Worm (Caenorhabditis elegans) whole organism, young adult: Measurements from ENCODE around the gene C27B7.5.
A peak's percentile ranks its signal among the peaks of the same experiment; 100 is the strongest.

Experiments
- B0019.2 ChIP-seq: fragments of 200-800 bp; sonication (Bioruptor generic); conservative IDR thresholded peaks from 2 replicates; pipeline ENCODE4 v1.3.6; 2022; ENCODE audit warnings: missing genetic modification reagents, missing genetic modification characterization, missing compliant biosample characterization
- B0336.3 ChIP-seq: fragments of 200-800 bp; sonication (Bioruptor generic); IDR thresholded peaks from 2 replicates; pipeline ENCODE4 v1.3.6; 2022; ENCODE audit warnings: missing genetic modification characterization, missing compliant biosample characterization
- F23B12.7 ChIP-seq: sonication (generic microtip); optimal IDR thresholded peaks from 2 replicates; lab custom pipeline; 2017; ENCODE audit warnings: missing genetic modification characterization, mild to moderate bottlenecking, missing compliant biosample characterization, antibody characterized with exemption, moderate library complexity; ENCODE audit not compliant: insufficient read depth
- F33H1.4 ChIP-seq: fragments of 200-800 bp; sonication (Bioruptor generic); IDR thresholded peaks from 2 replicates; pipeline ENCODE4 v1.3.6; 2022; ENCODE audit warnings: missing genetic modification reagents, missing genetic modification characterization, missing compliant biosample characterization
- F49E8.2 ChIP-seq: sonication (generic microtip); optimal IDR thresholded peaks from 3 replicates; lab custom pipeline; 2017; ENCODE audit warnings: missing genetic modification characterization, mild to moderate bottlenecking, missing compliant biosample characterization, antibody characterized with exemption, moderate library complexity; ENCODE audit not compliant: insufficient read depth
- K12H6.12 ChIP-seq: fragments of 200-800 bp; sonication (Bioruptor generic); optimal IDR thresholded peaks from 2 replicates; lab custom pipeline; 2018; ENCODE audit warnings: mild to moderate bottlenecking, missing genetic modification characterization, missing compliant biosample characterization
- Y53G8AR.9 ChIP-seq: fragments of 200-800 bp; sonication (Bioruptor generic); conservative IDR thresholded peaks from 2 replicates; pipeline ENCODE4 v1.3.6; 2022; ENCODE audit warnings: missing genetic modification reagents, missing genetic modification characterization, missing compliant biosample characterization
- Y67H2A.10 ChIP-seq: fragments of 200-800 bp; sonication (Bioruptor generic); conservative IDR thresholded peaks from 2 replicates; pipeline ENCODE4 v1.3.6; 2022; ENCODE audit warnings: missing genetic modification reagents, missing genetic modification characterization, missing compliant biosample characterization
- Y95B8A.8 ChIP-seq: fragments of 200-800 bp; sonication (Bioruptor generic); IDR thresholded peaks from 2 replicates; pipeline ENCODE4 v1.3.6; 2022; ENCODE audit warnings: missing genetic modification reagents, missing genetic modification characterization, missing compliant biosample characterization
- ZK185.1 ChIP-seq: sonication (generic microtip); optimal IDR thresholded peaks from 2 replicates; lab custom pipeline; 2016; ENCODE audit warnings: mild to moderate bottlenecking, missing genetic modification characterization, missing compliant biosample characterization; ENCODE audit not compliant: poor library complexity, severe bottlenecking
- ama-1 ChIP-seq, 3 experiments: fragments of 150-350 bp in 1 of 3; sonication (generic microtip) in 2 of 3; optimal IDR thresholded peaks; 2 replicates each; lab custom pipeline; 2014 to 2018; ENCODE audit warnings: missing biosample characterization in 2 of 3, missing genetic modification characterization in 2 of 3, missing genetic modification reagents in 2 of 3
- aptf-3 ChIP-seq: fragments of 200-800 bp; sonication (Bioruptor generic); IDR thresholded peaks from 2 replicates; pipeline ENCODE4 v1.3.6; 2022; ENCODE audit warnings: missing genetic modification characterization, missing compliant biosample characterization
- atf-7 ChIP-seq: sonication (generic microtip); optimal IDR thresholded peaks from 2 replicates; lab custom pipeline; 2017; ENCODE audit warnings: mild to moderate bottlenecking, missing genetic modification characterization, missing compliant biosample characterization
- attf-3 ChIP-seq: fragments of 200-800 bp; sonication (Bioruptor generic); conservative IDR thresholded peaks from 2 replicates; pipeline ENCODE4 v1.3.6; 2022; ENCODE audit warnings: missing genetic modification reagents, missing genetic modification characterization, missing compliant biosample characterization
- attf-5 ChIP-seq: fragments of 200-800 bp; sonication (Bioruptor generic); optimal IDR thresholded peaks from 2 replicates; lab custom pipeline; 2018; ENCODE audit warnings: mild to moderate bottlenecking, missing genetic modification characterization, missing compliant biosample characterization
- cebp-1 ChIP-seq, 2 experiments: fragments of 200-800 bp in 1 of 2; sonication (Bioruptor generic) in 1 of 2; sonication (generic microtip) in 1 of 2; IDR thresholded peaks in 1 of 2; optimal IDR thresholded peaks in 1 of 2; 2 replicates each; pipeline versions ENCODE4 v1.3.6 to Lab custom; 2017 to 2022; ENCODE audit warnings: missing compliant biosample characterization in 2 of 2, missing genetic modification characterization in 2 of 2, mild to moderate bottlenecking in 1 of 2, missing genetic modification reagents in 1 of 2, moderate library complexity in 1 of 2
- cebp-2 ChIP-seq: fragments of 200-800 bp; sonication (Bioruptor generic); IDR thresholded peaks from 2 replicates; pipeline ENCODE4 v1.3.6; 2022; ENCODE audit warnings: missing genetic modification characterization, missing compliant biosample characterization
- ceh-100 ChIP-seq: fragments of 200-800 bp; sonication (Bioruptor generic); IDR thresholded peaks from 2 replicates; pipeline ENCODE4 v1.3.6; 2022; ENCODE audit warnings: missing genetic modification reagents, missing genetic modification characterization, missing compliant biosample characterization
- ceh-27 ChIP-seq: fragments of 200-800 bp; sonication (Bioruptor generic); optimal IDR thresholded peaks from 2 replicates; lab custom pipeline; 2018; ENCODE audit warnings: mild to moderate bottlenecking, missing genetic modification characterization, moderate library complexity, missing compliant biosample characterization
- ceh-91 ChIP-seq: fragments of 200-800 bp; sonication (Bioruptor generic); IDR thresholded peaks from 2 replicates; pipeline ENCODE4 v1.3.6; 2022; ENCODE audit warnings: missing genetic modification reagents, missing genetic modification characterization, missing compliant biosample characterization
- chd-7 ChIP-seq: sonication (generic microtip); optimal IDR thresholded peaks from 2 replicates; lab custom pipeline; 2016; ENCODE audit warnings: mild to moderate bottlenecking, missing genetic modification characterization, moderate library complexity, missing compliant biosample characterization
- die-1 ChIP-seq: sonication (generic microtip); optimal IDR thresholded peaks from 2 replicates; lab custom pipeline; 2016; ENCODE audit warnings: missing genotype, mild to moderate bottlenecking, missing genetic modification characterization, missing compliant biosample characterization
- dpl-1 ChIP-seq: fragments of 150-350 bp; optimal IDR thresholded peaks from 2 replicates; lab custom pipeline; 2014; ENCODE audit warnings: missing biosample characterization, missing genetic modification reagents, missing genetic modification characterization
- egl-44 ChIP-seq: fragments of 200-800 bp; sonication (Bioruptor generic); IDR thresholded peaks from 2 replicates; pipeline ENCODE4 v1.3.6; 2022; ENCODE audit warnings: missing genetic modification reagents, missing genetic modification characterization, missing compliant biosample characterization
- ekl-4 ChIP-seq: fragments of 200-800 bp; sonication (Bioruptor generic); IDR thresholded peaks from 2 replicates; pipeline ENCODE4 v1.3.6; 2022; ENCODE audit warnings: missing genetic modification reagents, missing genetic modification characterization, missing compliant biosample characterization
- hrde-1 ChIP-seq: sonication (generic microtip); optimal IDR thresholded peaks from 2 replicates; lab custom pipeline; 2016; ENCODE audit warnings: missing genetic modification characterization, mild to moderate bottlenecking, missing compliant biosample characterization, moderate library complexity, missing genotype, missing genetic modification reagents, borderline replicate concordance
- lin-40 ChIP-seq: sonication (generic microtip); optimal IDR thresholded peaks from 2 replicates; lab custom pipeline; 2016; ENCODE audit warnings: missing genetic modification characterization, mild to moderate bottlenecking, missing compliant biosample characterization, missing genotype, missing genetic modification reagents
- lin-54 ChIP-seq: fragments of 200-800 bp; sonication (Bioruptor generic); optimal IDR thresholded peaks from 2 replicates; lab custom pipeline; 2018; ENCODE audit warnings: mild to moderate bottlenecking, missing genetic modification characterization, missing compliant biosample characterization
- lsl-1 ChIP-seq: fragments of 200-800 bp; sonication (Bioruptor generic); optimal IDR thresholded peaks from 2 replicates; lab custom pipeline; 2018; ENCODE audit warnings: mild to moderate bottlenecking, missing genetic modification characterization, moderate library complexity, missing compliant biosample characterization
- lsy-27 ChIP-seq: sonication (generic microtip); optimal IDR thresholded peaks from 2 replicates; lab custom pipeline; 2017; ENCODE audit warnings: missing genetic modification characterization, mild to moderate bottlenecking, missing compliant biosample characterization, antibody characterized with exemption, missing genotype, borderline replicate concordance; ENCODE audit not compliant: insufficient read depth
- madf-6 ChIP-seq: fragments of 200-800 bp; sonication (Bioruptor generic); IDR thresholded peaks from 2 replicates; pipeline ENCODE4 v1.3.6; 2022; ENCODE audit warnings: missing genetic modification reagents, missing genetic modification characterization, missing compliant biosample characterization
- mcd-1 ChIP-seq: fragments of 200-800 bp; sonication (Bioruptor generic); IDR thresholded peaks from 2 replicates; pipeline ENCODE4 v1.3.6; 2022; ENCODE audit warnings: missing genetic modification reagents, missing genetic modification characterization, missing compliant biosample characterization
- mel-28 ChIP-seq: sonication (generic microtip); optimal IDR thresholded peaks from 2 replicates; lab custom pipeline; 2016; ENCODE audit warnings: borderline replicate concordance, mild to moderate bottlenecking, missing genetic modification characterization, missing compliant biosample characterization
- mes-4 ChIP-seq: sonication (generic microtip); optimal IDR thresholded peaks from 2 replicates; lab custom pipeline; 2016; ENCODE audit warnings: missing genotype, missing genetic modification characterization, missing compliant biosample characterization
- pbrm-1 ChIP-seq: fragments of 200-800 bp; sonication (Bioruptor generic); IDR thresholded peaks from 2 replicates; pipeline ENCODE4 v1.3.6; 2022; ENCODE audit warnings: missing genetic modification reagents, missing genetic modification characterization, missing compliant biosample characterization
- rcor-1 ChIP-seq: fragments of 200-800 bp; sonication (Bioruptor generic); IDR thresholded peaks from 2 replicates; pipeline ENCODE4 v1.3.6; 2022; ENCODE audit warnings: missing genetic modification reagents, missing genetic modification characterization, missing compliant biosample characterization
- repo-1 ChIP-seq: sonication (generic microtip); optimal IDR thresholded peaks from 2 replicates; lab custom pipeline; 2017; ENCODE audit warnings: mild to moderate bottlenecking, missing genetic modification characterization, missing compliant biosample characterization
- sdz-38 ChIP-seq: sonication (generic microtip); optimal IDR thresholded peaks from 2 replicates; lab custom pipeline; 2016; ENCODE audit warnings: missing genotype, missing genetic modification characterization, missing compliant biosample characterization
- sea-2 ChIP-seq: fragments of 200-800 bp; sonication (Bioruptor generic); IDR thresholded peaks from 2 replicates; pipeline ENCODE4 v1.3.6; 2022; ENCODE audit warnings: missing genetic modification characterization, missing compliant biosample characterization
- snpc-1.3 ChIP-seq: sonication (generic microtip); optimal IDR thresholded peaks from 2 replicates; lab custom pipeline; 2017; ENCODE audit warnings: missing genetic modification characterization, mild to moderate bottlenecking, missing compliant biosample characterization, antibody characterized with exemption, moderate library complexity, missing genotype, missing genetic modification reagents; ENCODE audit not compliant: insufficient read depth
- tlf-1 ChIP-seq: fragments of 200-800 bp; sonication (Bioruptor generic); optimal IDR thresholded peaks from 2 replicates; lab custom pipeline; 2018; ENCODE audit warnings: mild to moderate bottlenecking, missing genetic modification characterization, missing compliant biosample characterization
- unc-130 ChIP-seq: sonication (generic microtip); optimal IDR thresholded peaks from 2 replicates; lab custom pipeline; 2016; ENCODE audit warnings: missing genetic modification reagents, missing genetic modification characterization, missing compliant biosample characterization
- ztf-18 ChIP-seq: sonication (generic microtip); optimal IDR thresholded peaks from 2 replicates; lab custom pipeline; 2016; ENCODE audit warnings: missing genotype, mild to moderate bottlenecking, missing genetic modification characterization, missing compliant biosample characterization

C27B7.5 gene

DNA sequence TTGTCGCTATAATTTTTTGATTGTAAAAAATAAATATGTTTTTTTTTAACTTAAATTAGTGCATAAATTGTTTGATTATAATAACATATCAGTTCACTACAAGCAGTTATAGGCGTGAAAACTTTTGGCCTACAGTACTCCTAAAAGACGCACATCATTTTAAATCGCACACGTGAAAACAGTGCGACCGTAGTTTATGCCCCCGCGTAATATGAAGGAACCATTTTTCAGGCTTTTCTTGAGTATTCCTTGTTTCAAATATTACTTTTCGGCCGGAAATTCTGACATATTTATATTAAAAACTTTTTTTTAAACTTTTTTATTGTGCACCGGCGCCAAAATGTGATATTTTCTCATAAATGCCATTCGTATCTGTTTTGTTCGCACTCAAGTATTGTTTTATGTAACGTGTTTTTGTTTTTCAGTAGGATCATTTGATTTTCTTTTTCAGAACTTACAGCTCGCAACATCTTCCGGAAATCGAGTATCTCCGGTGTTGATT is 12.9 kb upstream of the C27B7.5 start, which contains the start of gene oma-1 (continued):
- TF ChIP-seq Y95B8A.8 (GFP tag; lab: Robert Waterston, UW) (0 out of 2 replicates have a peak, but pooled peaks have one; percentile 41), Y67H2A.10 (no peak), madf-6 (GFP tag; lab: Robert Waterston, UW) (peak; percentile 99), ztf-18 (peak; percentile 49), ceh-91 (peak; percentile 91), unc-130 (GFP tag; lab: Kevin White, UChicago) (peak; percentile 44), F33H1.4 (GFP tag; lab: Robert Waterston, UW) (peak; percentile 95), ceh-100 (GFP tag; lab: Robert Waterston, UW) (0 out of 2 replicates have a peak, but pooled peaks have one; percentile 13), rcor-1 (GFP tag; lab: Robert Waterston, UW) (peak; percentile 65; the same call in 1 of the 2 replicates), dpl-1 (GFP tag; lab: Kevin White, UChicago) (peak; percentile 83), F49E8.2 (tag; lab: Kevin White, UChicago) (peak; percentile 88), B0019.2 (GFP tag; lab: Robert Waterston, UW) (peak; percentile 36; the same call in 1 of the 2 replicates)

- TF ChIP-seq lin-54 (GFP tag; lab: Kevin White, UChicago) (peak; percentile 85), aptf-3 (GFP tag; lab: Robert Waterston, UW) (0 out of 2 replicates have a peak, but pooled peaks have one; percentile 53), cebp-2 (GFP tag; lab: Robert Waterston, UW) (no peak), sdz-38 (tag; lab: Kevin White, UChicago) (no peak), cebp-1 (GFP tag; IDR thresholded peaks at IDR 0.05; lab: Robert Waterston, UW) (no peak), cebp-1 (tag; optimal IDR thresholded peaks at IDR 0.05; lab: Kevin White, UChicago) (peak; percentile 43), mes-4 (peak; percentile 31), ceh-27 (peak; percentile 44), sea-2 (GFP tag; lab: Robert Waterston, UW) (no peak), ZK185.1 (tag; lab: Kevin White, UChicago) (peak; percentile 44), B0019.2 (GFP tag; lab: Robert Waterston, UW) (no peak), tlf-1 (peak; percentile 10), attf-5 (GFP tag; lab: Kevin White, UChicago) (peak; percentile 84), atf-7 (tag; lab: Kevin White, UChicago) (peak; percentile 14), snpc-1.3 (tag; lab: Kevin White, UChicago) (no peak), rcor-1 (GFP tag; lab: Robert Waterston, UW) (peak; percentile 21; the same call in 1 of the 2 replicates), die-1 (tag; lab: Kevin White, UChicago) (no peak), egl-44 (GFP tag; lab: Robert Waterston, UW) (no peak), ztf-18 (peak; percentile 92), K12H6.12 (tag; lab: Kevin White, UChicago) (peak; percentile 54), attf-3 (GFP tag; lab: Robert Waterston, UW) (peak; percentile 58), lsl-1 (GFP tag; lab: Kevin White, UChicago) (peak; percentile 42), lin-40 (tag; lab: Kevin White, UChicago) (peak; percentile 55), F23B12.7 (tag; lab: Kevin White, UChicago) (no peak), Y53G8AR.9 (GFP tag; lab: Robert Waterston, UW) (no peak), madf-6 (GFP tag; lab: Robert Waterston, UW) (peak; percentile 36; the same call in 1 of the 2 replicates), mel-28 (no peak), hrde-1 (peak; percentile 56), repo-1 (tag; lab: Kevin White, UChicago) (peak; percentile 30), B0336.3 (GFP tag; lab: Robert Waterston, UW) (peak; percentile 49), chd-7 (tag; lab: Kevin White, UChicago) (no peak), pbrm-1 (0 out of 2 replicates have a peak, but pooled peaks have one; percentile 9), ekl-4 (0 out of 2 replicates have a peak, but pooled peaks have one; percentile 13), ama-1 (optimal IDR thresholded peaks at IDR 0.05; lab: Kevin White, UChicago) (no peak), ama-1 (GFP tag; optimal IDR thresholded peaks at IDR 0.05; lab: Kevin White, UChicago) (no peak), lsy-27 (tag; lab: Kevin White, UChicago) (no peak), mcd-1 (GFP tag; lab: Robert Waterston, UW) (peak; percentile 53; the same call in 1 of the 2 replicates)
Observed at ce11 chrIV:8891131-8891530, 10.3 kb upstream of the C27B7.5 start, which contains the start of gene spr-2. Gene spr-2, plus strand, starts transcription at chrIV:8891462.
